Fruit fly (Drosophila melanogaster) whole organism, prepupa: ENCODE measurements around the gene CG10804.

ENCODE experiments used
- Blimp-1 ChIP-seq: fragments of 200-800 bp; sonication (Bioruptor generic); optimal IDR thresholded peaks from 3 replicates; lab custom pipeline; 2017; ENCODE audit warnings: missing biosample characterization, missing genetic modification characterization, mild to moderate bottlenecking, moderate library complexity, missing genetic modification reagents
- CG10631 ChIP-seq: fragments of 200-800 bp; sonication (Bioruptor generic); optimal IDR thresholded peaks from 2 replicates; lab custom pipeline; 2016; ENCODE audit warnings: missing biosample characterization, missing genetic modification characterization
- CG10669 ChIP-seq: fragments of 200-800 bp; sonication (Bioruptor generic); optimal IDR thresholded peaks from 3 replicates; lab custom pipeline; 2018; ENCODE audit warnings: missing biosample characterization, mild to moderate bottlenecking, missing genetic modification characterization, moderate library complexity
- CG11902 ChIP-seq: fragments of 200-800 bp; sonication (Bioruptor generic); optimal IDR thresholded peaks from 3 replicates; lab custom pipeline; 2016; ENCODE audit warnings: missing biosample characterization, missing genetic modification characterization
- CG15336 ChIP-seq: fragments of 200-800 bp; sonication (Bioruptor generic); IDR thresholded peaks from 2 replicates; pipeline ENCODE4 v1.3.6; 2022; ENCODE audit warnings: missing biosample characterization, missing genetic modification characterization
- CG1621 ChIP-seq: fragments of 200-800 bp; sonication (Bioruptor generic); optimal IDR thresholded peaks from 3 replicates; lab custom pipeline; 2018; ENCODE audit warnings: missing biosample characterization, mild to moderate bottlenecking, missing genetic modification characterization
- CG16779 ChIP-seq: fragments of 200-800 bp; sonication (Bioruptor generic); optimal IDR thresholded peaks from 3 replicates; lab custom pipeline; 2017; ENCODE audit warnings: missing biosample characterization, mild to moderate bottlenecking, missing genetic modification characterization
- CG31627 ChIP-seq: fragments of 200-800 bp; sonication (Bioruptor generic); optimal IDR thresholded peaks from 3 replicates; lab custom pipeline; 2016; ENCODE audit warnings: missing biosample characterization, missing genetic modification characterization
- CG32006 ChIP-seq: fragments of 200-800 bp; sonication (Bioruptor generic); optimal IDR thresholded peaks from 3 replicates; lab custom pipeline; 2017; ENCODE audit warnings: missing biosample characterization, mild to moderate bottlenecking, missing genetic modification characterization
- CG3919 ChIP-seq: fragments of 200-800 bp; sonication (Bioruptor generic); optimal IDR thresholded peaks from 3 replicates; lab custom pipeline; 2016; ENCODE audit warnings: missing biosample characterization, missing genetic modification characterization
- CG4318 ChIP-seq: fragments of 200-800 bp; sonication (Bioruptor generic); optimal IDR thresholded peaks from 3 replicates; lab custom pipeline; 2017; ENCODE audit warnings: missing biosample characterization, mild to moderate bottlenecking, missing genetic modification characterization
- CG6163 ChIP-seq: fragments of 200-800 bp; sonication (Bioruptor generic); IDR thresholded peaks from 3 replicates; pipeline ENCODE4 v1.3.6; 2022; ENCODE audit warnings: missing biosample characterization, missing genetic modification characterization
- CG6792 ChIP-seq: fragments of 200-800 bp; sonication (Bioruptor generic); optimal IDR thresholded peaks from 3 replicates; lab custom pipeline; 2016; ENCODE audit warnings: missing biosample characterization, missing genetic modification characterization
- CG6854 ChIP-seq: fragments of 200-800 bp; sonication (Bioruptor generic); optimal IDR thresholded peaks from 2 replicates; lab custom pipeline; 2017; ENCODE audit warnings: missing biosample characterization, mild to moderate bottlenecking, missing genetic modification characterization
- CG7368 ChIP-seq: fragments of 200-800 bp; sonication (Bioruptor generic); optimal IDR thresholded peaks from 3 replicates; lab custom pipeline; 2016; ENCODE audit warnings: missing biosample characterization, missing genetic modification characterization
- CG8119 ChIP-seq: fragments of 200-800 bp; sonication (Bioruptor generic); IDR thresholded peaks from 3 replicates; pipeline ENCODE4 v1.3.6; 2022; ENCODE audit warnings: missing biosample characterization, missing genetic modification characterization
- CG8319 ChIP-seq: fragments of 200-800 bp; sonication (Bioruptor generic); optimal IDR thresholded peaks from 3 replicates; lab custom pipeline; 2016; ENCODE audit warnings: missing biosample characterization, missing genetic modification characterization
- CG9139 ChIP-seq: fragments of 200-800 bp; sonication (Bioruptor generic); optimal IDR thresholded peaks from 3 replicates; lab custom pipeline; 2017; ENCODE audit warnings: missing biosample characterization, mild to moderate bottlenecking, missing genetic modification characterization
- Eip78C ChIP-seq: fragments of 200-800 bp; sonication (Bioruptor generic); peaks from one replicate; lab custom pipeline; 2016; ENCODE audit warnings: missing biosample characterization, missing genetic modification characterization
- Eip93F ChIP-seq: fragments of 200-800 bp; sonication (Bioruptor generic); optimal IDR thresholded peaks from 2 replicates; lab custom pipeline; 2016; ENCODE audit warnings: missing biosample characterization, mild to moderate bottlenecking, missing genetic modification characterization
- Ets21C ChIP-seq: fragments of 200-800 bp; sonication (Bioruptor generic); optimal IDR thresholded peaks from 3 replicates; lab custom pipeline; 2016; ENCODE audit warnings: missing biosample characterization, missing genetic modification characterization
- Ets96B ChIP-seq: fragments of 200-800 bp; optimal IDR thresholded peaks from 2 replicates; lab custom pipeline; 2019; ENCODE audit warnings: missing biosample characterization, mild to moderate bottlenecking, missing genetic modification characterization, moderate library complexity
- Gug ChIP-seq: fragments of 200-800 bp; sonication (Bioruptor generic); IDR thresholded peaks from 2 replicates; pipeline ENCODE4 v1.3.6; 2022; ENCODE audit warnings: missing biosample characterization, missing genetic modification characterization
- Hr39 ChIP-seq: fragments of 200-800 bp; sonication (Bioruptor generic); optimal IDR thresholded peaks from 2 replicates; lab custom pipeline; 2016; ENCODE audit warnings: missing biosample characterization, missing genetic modification characterization
- Hr4 ChIP-seq: fragments of 200-800 bp; sonication (Bioruptor generic); optimal IDR thresholded peaks from 3 replicates; lab custom pipeline; 2016; ENCODE audit warnings: missing biosample characterization, missing genetic modification characterization
- Lpt ChIP-seq: fragments of 200-800 bp; sonication (Bioruptor generic); optimal IDR thresholded peaks from 3 replicates; lab custom pipeline; 2016; ENCODE audit warnings: missing biosample characterization, missing genetic modification characterization
- OdsH ChIP-seq: fragments of 200-800 bp; sonication (Bioruptor generic); optimal IDR thresholded peaks from 3 replicates; lab custom pipeline; 2016; ENCODE audit warnings: missing biosample characterization, missing genetic modification characterization
- Smox ChIP-seq: fragments of 200-800 bp; sonication (Bioruptor generic); optimal IDR thresholded peaks from 3 replicates; lab custom pipeline; 2016; ENCODE audit warnings: missing biosample characterization, missing genetic modification characterization
- Sox15 ChIP-seq: fragments of 200-800 bp; sonication (Bioruptor generic); optimal IDR thresholded peaks from 3 replicates; lab custom pipeline; 2016; ENCODE audit warnings: missing biosample characterization, missing genetic modification characterization
- acj6 ChIP-seq: fragments of 200-800 bp; sonication (Bioruptor generic); optimal IDR thresholded peaks from 3 replicates; lab custom pipeline; 2016; ENCODE audit warnings: missing biosample characterization, missing genetic modification characterization
- dac ChIP-seq: fragments of 200-800 bp; sonication (Bioruptor generic); optimal IDR thresholded peaks from 2 replicates; lab custom pipeline; 2017; ENCODE audit warnings: missing biosample characterization, mild to moderate bottlenecking, missing genetic modification characterization
- eg ChIP-seq: fragments of 200-800 bp; sonication (Bioruptor generic); IDR thresholded peaks from 3 replicates; pipeline ENCODE4 v1.3.6; 2022; ENCODE audit warnings: missing biosample characterization, missing genetic modification characterization
- esn ChIP-seq: fragments of 200-800 bp; sonication (Bioruptor generic); optimal IDR thresholded peaks from 2 replicates; lab custom pipeline; 2016; ENCODE audit warnings: missing biosample characterization, mild to moderate bottlenecking, missing genetic modification characterization, moderate library complexity
- fd59A ChIP-seq: fragments of 200-800 bp; sonication (Bioruptor generic); optimal IDR thresholded peaks from 2 replicates; lab custom pipeline; 2017; ENCODE audit warnings: missing biosample characterization, mild to moderate bottlenecking, missing genetic modification characterization, missing genetic modification reagents
- fd85E ChIP-seq: fragments of 200-800 bp; sonication (Bioruptor generic); optimal IDR thresholded peaks from 3 replicates; lab custom pipeline; 2016; ENCODE audit warnings: missing biosample characterization, missing genetic modification characterization
- fkh ChIP-seq: fragments of 200-800 bp; sonication (Bioruptor generic); optimal IDR thresholded peaks from 3 replicates; lab custom pipeline; 2017; ENCODE audit warnings: missing biosample characterization, mild to moderate bottlenecking, missing genetic modification characterization, moderate library complexity
- lz ChIP-seq: fragments of 200-800 bp; sonication (Bioruptor generic); optimal IDR thresholded peaks from 3 replicates; lab custom pipeline; 2016; ENCODE audit warnings: missing biosample characterization, missing genetic modification characterization
- net ChIP-seq: fragments of 200-800 bp; sonication (Bioruptor generic); optimal IDR thresholded peaks from 3 replicates; lab custom pipeline; 2016; ENCODE audit warnings: missing biosample characterization, missing genetic modification characterization
- pdm3 ChIP-seq: fragments of 200-800 bp; sonication (Bioruptor generic); optimal IDR thresholded peaks from 3 replicates; lab custom pipeline; 2016; ENCODE audit warnings: missing biosample characterization, missing genetic modification characterization
- salr ChIP-seq, 2 experiments: fragments of 200-800 bp; sonication (Bioruptor generic); optimal IDR thresholded peaks; 3 replicates each; lab custom pipeline; 2016 to 2018; ENCODE audit warnings: missing biosample characterization in 2 of 2, missing genetic modification characterization in 2 of 2, mild to moderate bottlenecking in 1 of 2
- spab ChIP-seq: fragments of 200-800 bp; sonication (Bioruptor generic); optimal IDR thresholded peaks from 2 replicates; lab custom pipeline; 2017; ENCODE audit warnings: missing biosample characterization, mild to moderate bottlenecking, missing genetic modification characterization, missing genetic modification reagents
- ss ChIP-seq, 2 experiments: fragments of 200-800 bp; sonication (Bioruptor generic); optimal IDR thresholded peaks; 2 replicates in 1 of 2; 3 replicates in 1 of 2; lab custom pipeline; 2017 to 2018; ENCODE audit warnings: mild to moderate bottlenecking in 2 of 2, missing biosample characterization in 2 of 2, missing genetic modification characterization in 2 of 2, moderate library complexity in 1 of 2
- svp ChIP-seq: fragments of 200-800 bp; sonication (Bioruptor generic); peaks from one replicate; lab custom pipeline; 2016; ENCODE audit warnings: missing biosample characterization, missing genetic modification characterization
- topi ChIP-seq: fragments of 200-800 bp; sonication (Bioruptor generic); optimal IDR thresholded peaks from 3 replicates; lab custom pipeline; 2016; ENCODE audit warnings: missing biosample characterization, missing genetic modification characterization
- vri ChIP-seq: fragments of 200-800 bp; sonication (Bioruptor generic); optimal IDR thresholded peaks from 3 replicates; lab custom pipeline; 2016; ENCODE audit warnings: missing biosample characterization, mild to moderate bottlenecking, missing genetic modification characterization

CG10804 gene

DNA sequence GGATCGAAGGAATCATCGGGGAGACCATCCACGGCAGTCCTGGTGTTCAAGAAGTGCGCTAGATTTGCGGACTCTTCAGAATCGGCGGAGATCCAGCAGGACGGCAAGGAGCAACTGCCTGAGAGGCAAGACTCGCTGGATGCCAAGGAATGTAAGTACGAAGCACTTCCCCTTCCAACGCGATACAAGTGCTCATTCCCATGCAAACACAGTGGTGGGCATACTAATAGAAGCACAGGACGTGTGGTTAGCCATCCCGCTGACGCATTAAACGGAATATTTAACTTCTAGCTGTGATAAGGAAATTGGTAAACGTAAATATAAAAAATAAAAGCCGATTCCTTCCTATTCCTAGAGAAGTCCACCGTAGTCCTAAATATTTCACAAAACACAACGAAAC, 3.7 kb upstream of the CG10804 start:
- TF ChIP-seq fd59A (GFP tag; lab: Kevin White, UChicago) = no peak
- TF ChIP-seq svp (GFP tag; lab: Kevin White, UChicago) = no peak
- TF ChIP-seq CG16779 (tag; lab: Kevin White, UChicago) = no peak
- TF ChIP-seq Ets96B = no peak
- TF ChIP-seq CG6854 (GFP tag; lab: Kevin White, UChicago) = no peak
- TF ChIP-seq CG4318 (GFP tag; lab: Kevin White, UChicago) = no peak
- TF ChIP-seq Gug (GFP tag; lab: Robert Waterston, UW) = no peak
- no peak for TF ChIP-seq CG10631 (GFP tag; lab: Kevin White, UChicago)
- TF ChIP-seq CG6163 (GFP tag; lab: Robert Waterston, UW) = no peak; the same call in 2 of the 3 replicates
- TF ChIP-seq, all 60 proteins: peak for 0

DNA sequence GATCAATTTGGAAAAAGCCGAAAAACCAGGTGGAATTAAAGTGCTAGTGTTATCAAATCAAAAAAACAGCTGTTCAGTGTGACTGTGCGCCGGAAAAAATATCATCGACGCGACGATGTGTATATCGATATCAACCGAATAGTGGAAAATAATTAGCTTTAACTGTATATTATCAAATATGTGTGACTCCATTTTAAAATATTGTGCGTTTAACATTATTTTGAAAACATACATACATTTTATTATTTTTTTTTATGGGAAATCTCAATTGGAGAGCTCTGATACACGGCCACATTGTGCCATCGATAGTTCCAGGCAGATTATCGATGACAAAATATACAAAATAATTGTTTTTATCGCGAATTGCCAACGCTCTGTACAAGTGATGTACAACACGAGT, 3.2 kb upstream of the CG10804 start, which contains the start of the genes CG14270 and CG10803:
TSS of gene CG14270 (minus strand) at position 75 of the 400 bp plus-strand sequence.
TSS of gene CG10803 (plus strand) at position 347 of the 400 bp plus-strand sequence.
- TF ChIP-seq acj6 (GFP tag; lab: Kevin White, UChicago) = no peak
- peak; percentile 13 for TF ChIP-seq CG10631 (GFP tag; lab: Kevin White, UChicago)
- no peak for TF ChIP-seq fkh
- TF ChIP-seq CG11902 = no peak
- peak; percentile 11 for TF ChIP-seq CG31627 (GFP tag; lab: Kevin White, UChicago)
- TF ChIP-seq Smox = no peak
- no peak for TF ChIP-seq pdm3
- TF ChIP-seq CG15336 = no peak
- TF ChIP-seq fd59A (GFP tag; lab: Kevin White, UChicago) = no peak
- TF ChIP-seq CG6163 (GFP tag; lab: Robert Waterston, UW) = no peak
- no peak for TF ChIP-seq dac (GFP tag; lab: Kevin White, UChicago)
- TF ChIP-seq Eip78C (GFP tag; lab: Kevin White, UChicago) = peak; percentile 32
- TF ChIP-seq Lpt = no peak
- no peak for TF ChIP-seq CG6854 (GFP tag; lab: Kevin White, UChicago)
- no peak for TF ChIP-seq CG9139
- TF ChIP-seq CG16779 (tag; lab: Kevin White, UChicago) = no peak
- TF ChIP-seq fd85E = no peak
- TF ChIP-seq eg (GFP tag; lab: Robert Waterston, UW) = no peak
- peak; percentile 23 for TF ChIP-seq lz (GFP tag; lab: Kevin White, UChicago)
- TF ChIP-seq Hr39 = peak; percentile 2
- no peak for TF ChIP-seq CG10669
- no peak for TF ChIP-seq topi (GFP tag; lab: Kevin White, UChicago)
- peak; percentile 11 for TF ChIP-seq Ets21C (GFP tag; lab: Kevin White, UChicago)
- no peak for TF ChIP-seq OdsH (GFP tag; lab: Kevin White, UChicago)
- no peak for TF ChIP-seq CG8319 (GFP tag; lab: Kevin White, UChicago)
- no peak for TF ChIP-seq Blimp-1
- TF ChIP-seq esn = peak; percentile 40
- TF ChIP-seq ss (GFP tag; optimal IDR thresholded peaks at IDR 0.05; lab: Kevin White, UChicago) = no peak
- peak; percentile 78 for TF ChIP-seq svp (GFP tag; lab: Kevin White, UChicago)
- no peak for TF ChIP-seq CG1621 (tag; lab: Kevin White, UChicago)

- TF ChIP-seq salr (GFP tag; optimal IDR thresholded peaks at IDR 0.05; lab: Kevin White, UChicago) (no peak), CG6854 (GFP tag; lab: Kevin White, UChicago) (no peak), OdsH (GFP tag; lab: Kevin White, UChicago) (no peak), eg (GFP tag; lab: Robert Waterston, UW) (peak; percentile 46; the same call in 1 of the 3 replicates)
Observed at dm6 chrX:3481034-3481433, 1.1 kb downstream of the CG10804 start.

DNA sequence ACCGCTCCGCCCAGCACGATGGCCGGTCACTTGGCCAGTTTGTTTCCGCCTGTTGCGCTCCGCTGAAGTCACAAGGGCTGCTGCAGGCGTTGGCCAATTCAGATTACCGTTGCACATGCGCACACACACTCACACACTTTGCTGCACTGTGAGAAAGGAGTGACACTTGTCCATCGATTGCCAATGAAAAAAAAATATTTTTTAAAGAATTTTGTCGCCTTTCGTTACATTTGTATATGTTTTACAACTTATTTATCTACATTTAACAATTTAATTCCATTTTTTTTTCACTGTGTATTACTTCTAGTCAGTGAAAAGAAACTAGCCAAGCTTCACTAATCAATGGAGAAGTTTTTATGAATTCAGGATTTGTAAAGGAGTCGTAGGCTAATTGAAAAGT, 6.1 kb downstream of the CG10804 start:
- TF ChIP-seq OdsH (GFP tag; lab: Kevin White, UChicago) = peak; percentile 78
- TF ChIP-seq CG1621 (tag; lab: Kevin White, UChicago) = peak; percentile 57
- TF ChIP-seq dac (GFP tag; lab: Kevin White, UChicago) = peak; percentile 63
- TF ChIP-seq CG6792 (GFP tag; lab: Kevin White, UChicago) = peak; percentile 67
- TF ChIP-seq CG32006 = peak; percentile 85
- TF ChIP-seq CG7368 (GFP tag; lab: Kevin White, UChicago) = peak; percentile 58
- TF ChIP-seq CG11902 = peak; percentile 40
- TF ChIP-seq Blimp-1 = peak; percentile 41
- TF ChIP-seq vri (GFP tag; lab: Kevin White, UChicago) = peak; percentile 31
- TF ChIP-seq net (GFP tag; lab: Kevin White, UChicago) = peak; percentile 72
- peak; percentile 61 for TF ChIP-seq Ets96B
- peak; percentile 50 for TF ChIP-seq Sox15 (GFP tag; lab: Kevin White, UChicago)
- peak; percentile 83 for TF ChIP-seq esn
- peak; percentile 59 for TF ChIP-seq spab (GFP tag; lab: Kevin White, UChicago)
- TF ChIP-seq Hr4 (GFP tag; lab: Kevin White, UChicago) = peak; percentile 83
- TF ChIP-seq CG16779 (tag; lab: Kevin White, UChicago) = peak; percentile 6
- no peak for TF ChIP-seq fd85E
- TF ChIP-seq Hr39 = peak; percentile 79
- TF ChIP-seq Eip93F (GFP tag; lab: Kevin White, UChicago) = no peak
- TF ChIP-seq CG8119 (GFP tag; lab: Robert Waterston, UW) = peak; percentile 78
- peak; percentile 82 for TF ChIP-seq CG3919 (GFP tag; lab: Kevin White, UChicago)
- peak; percentile 85 for TF ChIP-seq CG6163 (GFP tag; lab: Robert Waterston, UW)
